Worm (Caenorhabditis elegans) whole organism, late embryonic: Measurements from ENCODE around the gene C07C7.1.

ENCODE experiments used
- ama-1 ChIP-seq: fragments of 150-350 bp; optimal IDR thresholded peaks from 2 replicates; lab custom pipeline; 2014
- ceh-19 ChIP-seq: fragments of 200-800 bp; sonication (Bioruptor generic); optimal IDR thresholded peaks from 2 replicates; lab custom pipeline; 2018; ENCODE audit warnings: mild to moderate bottlenecking, missing genetic modification characterization, missing compliant biosample characterization
- ceh-30 ChIP-seq: fragments of 150-350 bp; optimal IDR thresholded peaks from 2 replicates; lab custom pipeline; 2014; ENCODE audit warnings: missing biosample characterization, missing genetic modification characterization
- elt-2 ChIP-seq: sonication (generic microtip); optimal IDR thresholded peaks from 2 replicates; lab custom pipeline; 2016; ENCODE audit warnings: missing genetic modification reagents, missing genetic modification characterization, missing compliant biosample characterization
- hlh-30 ChIP-seq: sonication (generic microtip); optimal IDR thresholded peaks from 2 replicates; lab custom pipeline; 2017; ENCODE audit warnings: antibody characterized with exemption, missing genetic modification characterization, missing compliant biosample characterization; ENCODE audit not compliant: insufficient read depth

DNA sequence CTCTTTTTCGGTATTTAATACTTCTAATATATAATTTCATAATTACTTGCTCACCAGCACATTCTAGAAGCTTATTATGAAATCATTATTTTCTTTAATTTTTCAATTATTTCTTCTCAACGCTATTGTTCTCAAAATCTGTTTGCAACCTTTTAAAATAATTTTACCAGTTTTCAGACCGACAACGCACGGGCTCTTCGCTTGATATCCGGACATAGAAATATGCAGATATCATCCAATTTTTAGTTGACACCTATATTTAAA, 15.2 kb downstream of the C07C7.1 start, which contains the start of gene wnk-1:
- no peak for TF ChIP-seq ceh-19 (GFP tag; lab: Kevin White, UChicago)
- no peak for TF ChIP-seq ama-1 (lab: Kevin White, UChicago)
- TF ChIP-seq elt-2 (tag; lab: Kevin White, UChicago) = no peak
- no peak for TF ChIP-seq ceh-30 (tag; lab: Kevin White, UChicago)
- TF ChIP-seq hlh-30 (tag; lab: Kevin White, UChicago) = no peak
